Worm (Caenorhabditis elegans): ENCODE measurements around the gene trx-1.

ce11 chrII:7783467-7783959 lies 30.1 kb upstream of the trx-1 start, which contains the start of gene skr-17:
- TF ChIP-seq elt-1 (tag; optimal IDR thresholded peaks at IDR 0.05) (no peak), nhr-11 (tag; optimal IDR thresholded peaks at IDR 0.05) (no peak), ceh-16 (tag; optimal IDR thresholded peaks at IDR 0.05) (no peak), egl-27 (tag; optimal IDR thresholded peaks at IDR 0.05) (no peak), ceh-82 (tag; optimal IDR thresholded peaks at IDR 0.05) (no peak), nhr-76 (tag; optimal IDR thresholded peaks at IDR 0.05) (no peak), skn-1 (tag; optimal IDR thresholded peaks at IDR 0.05) (no peak), unc-39 (tag; optimal IDR thresholded peaks at IDR 0.05) (no peak), nhr-23 (tag; optimal IDR thresholded peaks at IDR 0.05) (no peak), ztf-11 (tag; optimal IDR thresholded peaks at IDR 0.05) (no peak), nhr-43 (tag; optimal IDR thresholded peaks at IDR 0.05; ENCODE audit: poor library complexity, severe bottlenecking) (no peak), daf-12 (tag; optimal IDR thresholded peaks at IDR 0.05) (no peak)

Data from whole organism, L3 larva.